Fruit fly (Drosophila melanogaster) whole organism, embryonic: ENCODE data around the gene fzy.
A peak's percentile ranks its signal among the peaks of the same experiment; 100 is the strongest.

ENCODE experiments used
- Blimp-1 ChIP-seq: fragments of 200-800 bp; sonication (Bioruptor generic); optimal IDR thresholded peaks from 3 replicates; lab custom pipeline; 2018; ENCODE audit warnings: missing biosample characterization, missing genetic modification characterization, mild to moderate bottlenecking, moderate library complexity, missing genetic modification reagents
- CG10321 ChIP-seq: fragments of 200-800 bp; sonication (Bioruptor generic); IDR thresholded peaks from 2 replicates; pipeline ENCODE4 v1.3.6; 2022; ENCODE audit warnings: missing biosample characterization, missing genetic modification characterization
- CG1233 ChIP-seq: fragments of 200-800 bp; sonication (Bioruptor generic); optimal IDR thresholded peaks from 4 replicates; lab custom pipeline; 2018; ENCODE audit warnings: missing biosample characterization, mild to moderate bottlenecking, missing genetic modification characterization
- CG12391 ChIP-seq: fragments of 200-800 bp; sonication (Bioruptor generic); optimal IDR thresholded peaks from 3 replicates; lab custom pipeline; 2018; ENCODE audit warnings: missing biosample characterization, mild to moderate bottlenecking, missing genetic modification characterization, moderate library complexity
- CG12942 ChIP-seq: fragments of 200-800 bp; sonication (Bioruptor generic); optimal IDR thresholded peaks from 3 replicates; lab custom pipeline; 2016; ENCODE audit warnings: missing biosample characterization, missing genetic modification characterization
- CG14014 ChIP-seq: fragments of 200-800 bp; sonication (Bioruptor generic); IDR thresholded peaks from 2 replicates; pipeline ENCODE4 v1.3.6; 2022; ENCODE audit warnings: missing biosample characterization, missing genetic modification characterization
- CG1603 ChIP-seq: fragments of 200-800 bp; sonication (Bioruptor generic); optimal IDR thresholded peaks from 2 replicates; lab custom pipeline; 2019; ENCODE audit warnings: missing biosample characterization, mild to moderate bottlenecking, missing genetic modification characterization, moderate library complexity
- CG17802 ChIP-seq: fragments of 200-800 bp; sonication (Bioruptor generic); optimal IDR thresholded peaks from 2 replicates; lab custom pipeline; 2018; ENCODE audit warnings: missing biosample characterization, mild to moderate bottlenecking, missing genetic modification characterization, moderate library complexity
- CG2120 ChIP-seq: fragments of 200-800 bp; sonication (Bioruptor generic); optimal IDR thresholded peaks from 3 replicates; lab custom pipeline; 2016; ENCODE audit warnings: missing biosample characterization, missing genetic modification characterization
- CG2129 ChIP-seq: fragments of 200-800 bp; sonication (Bioruptor generic); IDR thresholded peaks from 2 replicates; pipeline ENCODE4 v1.3.6; 2022; ENCODE audit warnings: missing biosample characterization, missing genetic modification characterization; ENCODE audit not compliant: partially characterized antibody
- CG31441 ChIP-seq: fragments of 200-800 bp; sonication (Bioruptor generic); IDR thresholded peaks from 2 replicates; pipeline ENCODE4 v1.3.6; 2022; ENCODE audit warnings: missing biosample characterization, missing genetic modification characterization
- CG43689 ChIP-seq: fragments of 200-800 bp; sonication (Bioruptor generic); IDR thresholded peaks from 2 replicates; pipeline ENCODE4 v1.3.6; 2022; ENCODE audit warnings: missing biosample characterization, missing genetic modification characterization
- CG6175 ChIP-seq: fragments of 200-800 bp; sonication (Bioruptor generic); IDR thresholded peaks from 3 replicates; pipeline ENCODE4 v1.3.6; 2022; ENCODE audit warnings: missing biosample characterization, missing genetic modification characterization
- CG7271 ChIP-seq: fragments of 200-800 bp; sonication (Bioruptor generic); optimal IDR thresholded peaks from 2 replicates; lab custom pipeline; 2018; ENCODE audit warnings: missing biosample characterization, mild to moderate bottlenecking, missing genetic modification characterization, moderate library complexity
- CG7556 ChIP-seq: fragments of 200-800 bp; sonication (Bioruptor generic); optimal IDR thresholded peaks from 2 replicates; lab custom pipeline; 2017; ENCODE audit warnings: missing biosample characterization, mild to moderate bottlenecking, missing genetic modification characterization
- CG7786 ChIP-seq: fragments of 200-800 bp; sonication (Bioruptor generic); optimal IDR thresholded peaks from 2 replicates; lab custom pipeline; 2016; ENCODE audit warnings: missing biosample characterization, missing genetic modification characterization
- CG9609 ChIP-seq: fragments of 200-800 bp; sonication (Bioruptor generic); optimal IDR thresholded peaks from 3 replicates; lab custom pipeline; 2016; ENCODE audit warnings: missing biosample characterization, missing genetic modification characterization
- Dad ChIP-seq: fragments of 200-800 bp; sonication (Bioruptor generic); optimal IDR thresholded peaks from 3 replicates; lab custom pipeline; 2016; ENCODE audit warnings: missing biosample characterization, missing genetic modification characterization
- Deaf1 ChIP-seq: fragments of 200-800 bp; optimal IDR thresholded peaks from 3 replicates; lab custom pipeline; 2019; ENCODE audit warnings: missing biosample characterization, mild to moderate bottlenecking, missing genetic modification characterization, moderate library complexity
- Doc3 ChIP-seq: fragments of 200-800 bp; sonication (Bioruptor generic); IDR thresholded peaks from 3 replicates; pipeline ENCODE4 v1.3.6; 2022; ENCODE audit warnings: missing biosample characterization, missing genetic modification characterization; ENCODE audit not compliant: partially characterized antibody
- GATAe ChIP-seq: fragments of 200-800 bp; sonication (Bioruptor generic); conservative IDR thresholded peaks from 2 replicates; pipeline ENCODE4 v1.3.6; 2022; ENCODE audit warnings: missing biosample characterization, missing genetic modification characterization
- Hsf ChIP-seq: fragments of 200-800 bp; sonication (Bioruptor generic); optimal IDR thresholded peaks from 3 replicates; lab custom pipeline; 2016; ENCODE audit warnings: missing biosample characterization, missing genetic modification characterization
- Kr ChIP-seq: fragments of 200-800 bp; sonication (Bioruptor generic); optimal IDR thresholded peaks from 2 replicates; lab custom pipeline; 2017; ENCODE audit warnings: missing biosample characterization, mild to moderate bottlenecking, missing genetic modification characterization
- MTF-1 ChIP-seq: fragments of 200-800 bp; sonication (Bioruptor generic); optimal IDR thresholded peaks from 2 replicates; lab custom pipeline; 2018; ENCODE audit warnings: missing biosample characterization, mild to moderate bottlenecking, missing genetic modification characterization, borderline replicate concordance
- Meics ChIP-seq: fragments of 200-800 bp; sonication (Bioruptor generic); optimal IDR thresholded peaks from 2 replicates; lab custom pipeline; 2017; ENCODE audit warnings: missing biosample characterization, mild to moderate bottlenecking, missing genetic modification characterization
- PHDP ChIP-seq: fragments of 200-800 bp; sonication (Bioruptor generic); optimal IDR thresholded peaks from 3 replicates; lab custom pipeline; 2018; ENCODE audit warnings: missing biosample characterization, mild to moderate bottlenecking, missing genetic modification characterization, moderate library complexity
- Side ChIP-seq: fragments of 200-800 bp; sonication (Bioruptor generic); optimal IDR thresholded peaks from 2 replicates; lab custom pipeline; 2016; ENCODE audit warnings: missing biosample characterization, missing genetic modification characterization
- ap ChIP-seq: fragments of 200-800 bp; sonication (Bioruptor generic); IDR thresholded peaks from 2 replicates; pipeline ENCODE4 v1.3.6; 2022; ENCODE audit warnings: missing biosample characterization, missing genetic modification characterization
- ash1 ChIP-seq: fragments of 200-800 bp; sonication (Bioruptor generic); optimal IDR thresholded peaks from 2 replicates; lab custom pipeline; 2018; ENCODE audit warnings: missing biosample characterization, mild to moderate bottlenecking, missing genetic modification characterization
- bcd ChIP-seq: fragments of 200-800 bp; sonication (Bioruptor generic); optimal IDR thresholded peaks from 2 replicates; lab custom pipeline; 2017; ENCODE audit warnings: missing biosample characterization, mild to moderate bottlenecking, missing genetic modification characterization
- btn ChIP-seq: fragments of 200-800 bp; sonication (Bioruptor generic); optimal IDR thresholded peaks from 2 replicates; lab custom pipeline; 2016; ENCODE audit warnings: missing biosample characterization, missing genetic modification characterization
- dm ChIP-seq: fragments of 200-800 bp; sonication (Bioruptor generic); optimal IDR thresholded peaks from 3 replicates; lab custom pipeline; 2016; ENCODE audit warnings: missing biosample characterization, missing genetic modification characterization
- fru ChIP-seq: fragments of >200 bp; optimal IDR thresholded peaks from 2 replicates; lab custom pipeline; 2017
- gsb ChIP-seq: fragments of 200-800 bp; sonication (Bioruptor generic); IDR thresholded peaks from 2 replicates; pipeline ENCODE4 v1.3.6; 2022; ENCODE audit warnings: missing biosample characterization, missing genetic modification characterization
- her ChIP-seq: fragments of 200-800 bp; sonication (Bioruptor generic); optimal IDR thresholded peaks from 2 replicates; lab custom pipeline; 2016; ENCODE audit warnings: missing biosample characterization, missing genetic modification characterization
- kah ChIP-seq: fragments of 200-800 bp; sonication (Bioruptor generic); optimal IDR thresholded peaks from 2 replicates; lab custom pipeline; 2018; ENCODE audit warnings: missing biosample characterization, mild to moderate bottlenecking, missing genetic modification characterization
- lab ChIP-seq: fragments of 200-800 bp; sonication (Bioruptor generic); optimal IDR thresholded peaks from 3 replicates; lab custom pipeline; 2017; ENCODE audit warnings: missing biosample characterization, missing genetic modification characterization, mild to moderate bottlenecking, moderate library complexity, missing genetic modification reagents
- pfk ChIP-seq: fragments of 200-800 bp; sonication (Bioruptor generic); optimal IDR thresholded peaks from 2 replicates; lab custom pipeline; 2018; ENCODE audit warnings: missing biosample characterization, mild to moderate bottlenecking, missing genetic modification characterization, moderate library complexity
- pho ChIP-seq: fragments of 200-800 bp; sonication (Bioruptor generic); optimal IDR thresholded peaks from 2 replicates; lab custom pipeline; 2016; ENCODE audit warnings: missing biosample characterization, missing genetic modification characterization
- sd ChIP-seq: fragments of 200-800 bp; sonication (Bioruptor generic); optimal IDR thresholded peaks from 3 replicates; lab custom pipeline; 2018; ENCODE audit warnings: missing biosample characterization, mild to moderate bottlenecking, missing genetic modification characterization, moderate library complexity
- stc ChIP-seq: fragments of 200-800 bp; sonication (Bioruptor generic); IDR thresholded peaks from 2 replicates; pipeline ENCODE4 v1.3.6; 2022; ENCODE audit warnings: missing biosample characterization, missing genetic modification characterization
- stwl ChIP-seq: fragments of 200-800 bp; sonication (Bioruptor generic); optimal IDR thresholded peaks from 3 replicates; lab custom pipeline; 2018; ENCODE audit warnings: missing biosample characterization, mild to moderate bottlenecking, missing genetic modification characterization, moderate library complexity
- trh ChIP-seq: fragments of 200-800 bp; sonication (Bioruptor generic); optimal IDR thresholded peaks from 2 replicates; lab custom pipeline; 2016; ENCODE audit warnings: missing biosample characterization, missing genetic modification characterization
- vfl ChIP-seq: fragments of 200-800 bp; sonication (Bioruptor generic); optimal IDR thresholded peaks from 2 replicates; lab custom pipeline; 2016; ENCODE audit warnings: missing biosample characterization, missing genetic modification characterization
- zfh2 ChIP-seq: fragments of 200-800 bp; sonication (Bioruptor generic); optimal IDR thresholded peaks from 2 replicates; lab custom pipeline; 2016; ENCODE audit warnings: missing biosample characterization, missing genetic modification characterization

The fzy gene

dm6 chr2L:16270667-16271485 lies 39.9 kb upstream of the fzy start (continued):
- TF ChIP-seq Kr (peak; percentile 21), Side (no peak), CG14014 (GFP tag; lab: Robert Waterston, UW) (no peak), lab (GFP tag; lab: Kevin White, UChicago) (no peak), pfk (GFP tag; lab: Kevin White, UChicago) (peak; percentile 4), Dad (GFP tag; lab: Kevin White, UChicago) (no peak), bcd (peak; percentile 46), fru (no peak), dm (GFP tag; lab: Kevin White, UChicago) (no peak), ap (GFP tag; lab: Robert Waterston, UW) (no peak), CG7556 (GFP tag; lab: Kevin White, UChicago) (peak; percentile 22), CG7271 (no peak), CG9609 (no peak), Hsf (GFP tag; lab: Kevin White, UChicago) (peak; percentile 36), Doc3 (GFP tag; lab: Robert Waterston, UW) (no peak), CG43689 (GFP tag; lab: Robert Waterston, UW) (no peak), vfl (no peak), Deaf1 (peak; percentile 6), GATAe (GFP tag; lab: Robert Waterston, UW) (no peak), stwl (tag; lab: Kevin White, UChicago) (no peak), trh (GFP tag; lab: Kevin White, UChicago) (no peak), ash1 (GFP tag; lab: Kevin White, UChicago) (no peak), CG31441 (no peak), PHDP (tag; lab: Kevin White, UChicago) (peak; percentile 32), CG10321 (GFP tag; lab: Robert Waterston, UW) (no peak), stc (GFP tag; lab: Robert Waterston, UW) (no peak), Meics (GFP tag; lab: Kevin White, UChicago) (peak; percentile 53), sd (tag; lab: Kevin White, UChicago) (no peak), gsb (no peak), Blimp-1 (peak; percentile 0), kah (no peak), CG12942 (peak; percentile 9), btn (GFP tag; lab: Kevin White, UChicago) (no peak), her (GFP tag; lab: Kevin White, UChicago) (no peak), pho (GFP tag; lab: Kevin White, UChicago) (no peak), CG7786 (GFP tag; lab: Kevin White, UChicago) (peak; percentile 24), CG2120 (GFP tag; lab: Kevin White, UChicago) (peak; percentile 67), CG6175 (GFP tag; lab: Robert Waterston, UW) (no peak), CG17802 (tag; lab: Kevin White, UChicago) (no peak), MTF-1 (GFP tag; lab: Kevin White, UChicago) (no peak), CG1233 (GFP tag; lab: Kevin White, UChicago) (peak; percentile 11), zfh2 (GFP tag; lab: Kevin White, UChicago) (peak; percentile 30), CG12391 (peak; percentile 35), CG2129 (no peak), CG1603 (no peak)
